Fruit fly (Drosophila melanogaster): ENCODE results near the gene polo.

DNA sequence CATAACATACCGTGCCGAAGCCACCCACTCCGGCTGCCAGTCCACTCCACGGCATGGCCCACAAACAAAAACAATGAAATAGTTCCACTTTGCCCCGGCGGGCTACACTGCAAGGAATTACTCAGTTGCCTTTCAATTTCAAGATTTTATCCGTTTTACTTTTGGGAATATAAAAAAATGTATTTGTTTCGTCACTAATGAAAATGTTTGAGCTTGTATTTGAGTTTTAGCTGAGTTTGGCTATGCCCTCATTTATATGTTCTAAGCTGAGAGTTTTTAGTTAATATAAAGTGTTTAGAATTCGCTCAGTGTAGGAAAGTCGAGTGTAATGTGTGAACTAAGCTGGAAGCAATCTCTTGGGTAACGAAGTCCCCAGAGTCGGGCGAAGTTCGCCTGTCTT lies 32.8 kb upstream of the polo start:
- TF ChIP-seq Sox102F (GFP tag; optimal IDR thresholded peaks at IDR 0.05) (no peak), CG11762 (GFP tag; optimal IDR thresholded peaks at IDR 0.05; ENCODE audit: insufficient read depth) (no peak), CG8119 (GFP tag; IDR thresholded peaks at IDR 0.05) (no peak), CG1621 (tag; optimal IDR thresholded peaks at IDR 0.05) (no peak), Eip78C (GFP tag) (peak; percentile 72), Ets96B (tag; optimal IDR thresholded peaks at IDR 0.05) (no peak), eg (GFP tag; IDR thresholded peaks at IDR 0.05) (peak; percentile 43; the same call in 1 of the 3 replicates), vri (GFP tag; optimal IDR thresholded peaks at IDR 0.05) (no peak), CG6792 (GFP tag; optimal IDR thresholded peaks at IDR 0.05) (no peak), Eip75B (GFP tag; optimal IDR thresholded peaks at IDR 0.05) (peak; percentile 16), CG31627 (GFP tag; optimal IDR thresholded peaks at IDR 0.05) (no peak)
